Worm (Caenorhabditis elegans) whole organism, mixed stage, embryonic: ENCODE data around the gene fbxc-30.

Experiments
- M03D4.4 ChIP-seq: sonication (generic microtip); optimal IDR thresholded peaks from 2 replicates; lab custom pipeline; 2017; ENCODE audit warnings: mild to moderate bottlenecking, missing genetic modification characterization, missing compliant biosample characterization
- bed-3 ChIP-seq: fragments of 200-800 bp; sonication (Bioruptor generic); optimal IDR thresholded peaks from 3 replicates; lab custom pipeline; 2018; ENCODE audit warnings: mild to moderate bottlenecking, missing genetic modification characterization, moderate library complexity, missing compliant biosample characterization
- blmp-1 ChIP-seq: fragments of 150-350 bp; optimal IDR thresholded peaks from 2 replicates; lab custom pipeline; 2014; ENCODE audit warnings: missing biosample characterization, missing genetic modification characterization
- ceh-43 ChIP-seq: fragments of 200-800 bp; sonication (Bioruptor generic); optimal IDR thresholded peaks from 2 replicates; lab custom pipeline; 2018; ENCODE audit warnings: mild to moderate bottlenecking, missing genetic modification characterization, moderate library complexity, missing compliant biosample characterization
- ceh-83 ChIP-seq: fragments of 200-800 bp; sonication (Bioruptor generic); optimal IDR thresholded peaks from 2 replicates; lab custom pipeline; 2018; ENCODE audit warnings: mild to moderate bottlenecking, missing genetic modification characterization, missing compliant biosample characterization
- cnd-1 ChIP-seq: fragments of 200-800 bp; sonication (Bioruptor generic); optimal IDR thresholded peaks from 2 replicates; lab custom pipeline; 2018; ENCODE audit warnings: mild to moderate bottlenecking, missing genetic modification characterization, missing compliant biosample characterization
- elt-1 ChIP-seq: sonication (generic microtip); optimal IDR thresholded peaks from 2 replicates; lab custom pipeline; 2017; ENCODE audit warnings: missing genetic modification characterization, mild to moderate bottlenecking, missing compliant biosample characterization, antibody characterized with exemption, moderate library complexity, borderline replicate concordance; ENCODE audit not compliant: insufficient read depth
- elt-3 ChIP-seq: fragments of 150-350 bp; optimal IDR thresholded peaks from 2 replicates; lab custom pipeline; 2014; ENCODE audit warnings: missing biosample characterization, missing genetic modification characterization
- flh-1 ChIP-seq: fragments of 200-800 bp; sonication (Bioruptor generic); optimal IDR thresholded peaks from 2 replicates; lab custom pipeline; 2018; ENCODE audit warnings: mild to moderate bottlenecking, missing genetic modification characterization, moderate library complexity, missing compliant biosample characterization
- ham-2 ChIP-seq: fragments of 200-800 bp; sonication (Bioruptor generic); optimal IDR thresholded peaks from 2 replicates; lab custom pipeline; 2018; ENCODE audit warnings: mild to moderate bottlenecking, missing genetic modification characterization, missing compliant biosample characterization
- hlh-1 ChIP-seq: fragments of 150-350 bp; optimal IDR thresholded peaks from 2 replicates; lab custom pipeline; 2014; ENCODE audit warnings: missing biosample characterization, missing genetic modification reagents, missing genetic modification characterization
- lin-13 ChIP-seq: fragments of 150-350 bp; optimal IDR thresholded peaks from 2 replicates; lab custom pipeline; 2014; ENCODE audit warnings: missing biosample characterization, missing genetic modification characterization
- mab-5 ChIP-seq: fragments of 150-350 bp; optimal IDR thresholded peaks from 2 replicates; lab custom pipeline; 2014; ENCODE audit warnings: missing biosample characterization, missing genetic modification characterization
- mep-1 ChIP-seq: fragments of 150-350 bp; optimal IDR thresholded peaks from 2 replicates; lab custom pipeline; 2017; ENCODE audit warnings: missing biosample characterization, missing genetic modification reagents, missing genetic modification characterization, inconsistent platforms
- mls-2 ChIP-seq: sonication (generic microtip); optimal IDR thresholded peaks from 2 replicates; lab custom pipeline; 2016; ENCODE audit warnings: mild to moderate bottlenecking, missing genetic modification characterization, moderate library complexity, missing compliant biosample characterization
- nhr-12 ChIP-seq: fragments of 150-350 bp; optimal IDR thresholded peaks from 2 replicates; lab custom pipeline; 2014; ENCODE audit warnings: missing biosample characterization, missing genetic modification characterization
- nhr-2 ChIP-seq: fragments of 150-350 bp; optimal IDR thresholded peaks from 2 replicates; lab custom pipeline; 2014; ENCODE audit warnings: missing biosample characterization, missing genetic modification characterization
- nhr-237 ChIP-seq: fragments of 150-350 bp; optimal IDR thresholded peaks from 2 replicates; lab custom pipeline; 2014; ENCODE audit warnings: missing biosample characterization, missing genetic modification characterization
- nhr-28 ChIP-seq: fragments of 150-350 bp; optimal IDR thresholded peaks from 2 replicates; lab custom pipeline; 2014; ENCODE audit warnings: missing biosample characterization, missing genetic modification characterization
- pha-4 ChIP-seq: fragments of 150-350 bp; optimal IDR thresholded peaks from 2 replicates; lab custom pipeline; 2018; ENCODE audit warnings: missing biosample characterization, missing genetic modification reagents, missing genetic modification characterization
- snpc-4 ChIP-seq: fragments of 150-350 bp; optimal IDR thresholded peaks from 2 replicates; lab custom pipeline; 2014; ENCODE audit warnings: missing biosample characterization, missing genetic modification characterization
- tbx-8 ChIP-seq: fragments of 200-800 bp; sonication (Bioruptor generic); optimal IDR thresholded peaks from 2 replicates; lab custom pipeline; 2018; ENCODE audit warnings: mild to moderate bottlenecking, missing genetic modification characterization, moderate library complexity, missing compliant biosample characterization
- unc-120 ChIP-seq: sonication (generic microtip); optimal IDR thresholded peaks from 2 replicates; lab custom pipeline; 2017; ENCODE audit warnings: missing genetic modification characterization, missing compliant biosample characterization; ENCODE audit not compliant: poor library complexity, severe bottlenecking
- unc-39 ChIP-seq: fragments of 150-350 bp; optimal IDR thresholded peaks from 2 replicates; lab custom pipeline; 2014; ENCODE audit warnings: missing biosample characterization, missing genetic modification characterization
- unc-62 ChIP-seq: fragments of 150-350 bp; optimal IDR thresholded peaks from 2 replicates; lab custom pipeline; 2014; ENCODE audit warnings: missing biosample characterization, missing genetic modification reagents, missing genetic modification characterization
- zip-8 ChIP-seq: fragments of 150-350 bp; optimal IDR thresholded peaks from 2 replicates; lab custom pipeline; 2014; ENCODE audit warnings: missing biosample characterization, missing genetic modification characterization
- ztf-11 ChIP-seq: fragments of 150-350 bp; optimal IDR thresholded peaks from 2 replicates; lab custom pipeline; 2014; ENCODE audit warnings: missing biosample characterization, missing genetic modification characterization

fbxc-30 gene

DNA sequence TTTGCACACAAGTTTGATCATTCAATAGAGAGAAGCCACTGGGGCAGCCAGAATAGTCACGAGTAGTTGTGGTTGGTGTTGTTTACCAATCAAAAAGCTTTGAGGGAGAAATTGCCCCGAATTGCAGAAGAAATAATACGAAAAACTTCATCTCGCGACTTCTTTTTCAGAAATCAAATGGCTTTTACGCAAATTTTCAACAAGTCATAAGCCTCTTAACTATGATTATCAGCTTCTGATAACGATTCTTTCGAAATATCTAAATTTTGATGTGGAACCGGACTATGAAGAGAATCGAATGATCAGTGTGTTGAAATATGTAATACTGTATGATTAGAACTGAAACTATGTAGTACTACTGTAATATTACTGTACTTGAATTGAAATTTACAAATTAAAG, 2.9 kb downstream of the fbxc-30 start:
- TF ChIP-seq nhr-28 (tag; lab: Kevin White, UChicago) (no peak), zip-8 (no peak), mab-5 (tag; lab: Kevin White, UChicago) (no peak), cnd-1 (tag; lab: Kevin White, UChicago) (no peak), ztf-11 (tag; lab: Kevin White, UChicago) (no peak), flh-1 (GFP tag; lab: Kevin White, UChicago) (no peak), ceh-43 (GFP tag; lab: Kevin White, UChicago) (no peak), unc-120 (tag; lab: Kevin White, UChicago) (no peak), snpc-4 (tag; lab: Kevin White, UChicago) (no peak), hlh-1 (tag; lab: Kevin White, UChicago) (no peak)

DNA sequence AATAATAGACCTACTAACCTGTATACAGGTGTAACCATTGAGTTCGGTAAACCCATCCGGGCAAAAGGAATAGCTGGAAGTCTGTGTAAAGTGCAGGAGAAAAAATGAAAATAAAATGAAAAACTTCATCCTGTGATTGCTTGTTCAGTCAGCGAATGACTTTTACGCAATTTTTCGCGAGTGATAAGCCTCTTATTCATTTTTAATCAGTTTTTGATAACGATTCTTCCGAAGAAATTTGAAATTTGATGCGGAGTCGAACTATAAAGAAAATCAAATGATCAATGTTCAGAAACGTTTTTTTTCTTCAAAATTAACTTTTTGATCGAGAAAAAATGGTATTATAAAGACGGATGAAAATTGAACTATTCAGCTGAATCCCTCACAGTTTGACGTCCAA, 5.4 kb downstream of the fbxc-30 start:
- TF ChIP-seq flh-1 (GFP tag; lab: Kevin White, UChicago) (no peak), hlh-1 (tag; lab: Kevin White, UChicago) (no peak), ztf-11 (tag; lab: Kevin White, UChicago) (no peak), tbx-8 (GFP tag; lab: Kevin White, UChicago) (no peak), nhr-2 (tag; lab: Kevin White, UChicago) (no peak), M03D4.4 (tag; lab: Kevin White, UChicago) (no peak), mab-5 (tag; lab: Kevin White, UChicago) (no peak), elt-3 (tag; lab: Kevin White, UChicago) (no peak), nhr-28 (tag; lab: Kevin White, UChicago) (no peak), mep-1 (tag; lab: Kevin White, UChicago) (no peak), ceh-83 (no peak), nhr-237 (tag; lab: Kevin White, UChicago) (no peak), mls-2 (tag; lab: Kevin White, UChicago) (no peak), snpc-4 (tag; lab: Kevin White, UChicago) (no peak), unc-39 (no peak), zip-8 (no peak), unc-120 (tag; lab: Kevin White, UChicago) (no peak)

DNA sequence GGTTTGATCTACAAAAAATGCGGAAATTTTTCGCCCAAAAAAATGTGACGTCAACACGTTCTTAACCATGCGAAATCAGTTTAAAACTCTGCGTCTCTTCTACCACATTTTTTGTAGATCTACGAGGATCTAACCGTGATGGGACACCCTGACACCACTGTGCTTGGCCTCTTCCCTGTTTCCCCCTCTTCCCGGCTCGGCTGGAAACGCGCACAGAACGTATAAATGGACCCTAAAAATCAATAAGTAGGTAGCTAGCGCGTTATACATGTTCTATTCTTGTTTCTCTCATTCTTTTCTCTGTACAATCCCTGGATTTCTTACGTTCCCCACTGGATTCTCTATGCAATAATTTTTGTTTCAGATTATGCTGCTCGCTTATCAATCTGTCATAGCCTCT, 6.1 kb downstream of the fbxc-30 start, which contains the start of gene fbxc-28:
fbxc-28 (plus strand) TSS at position 301 of the 400 bp plus-strand sequence.
- TF ChIP-seq M03D4.4 (tag; lab: Kevin White, UChicago) (no peak), unc-62 (no peak), ham-2 (GFP tag; lab: Kevin White, UChicago) (no peak), ztf-11 (tag; lab: Kevin White, UChicago) (no peak), unc-120 (tag; lab: Kevin White, UChicago) (no peak), lin-13 (tag; lab: Kevin White, UChicago) (no peak), nhr-28 (tag; lab: Kevin White, UChicago) (no peak), nhr-12 (tag; lab: Kevin White, UChicago) (no peak), snpc-4 (tag; lab: Kevin White, UChicago) (no peak), nhr-2 (tag; lab: Kevin White, UChicago) (no peak), ceh-83 (no peak), tbx-8 (GFP tag; lab: Kevin White, UChicago) (no peak), ceh-43 (GFP tag; lab: Kevin White, UChicago) (no peak)
- TF ChIP-seq, all 35 proteins: peak for 0

DNA sequence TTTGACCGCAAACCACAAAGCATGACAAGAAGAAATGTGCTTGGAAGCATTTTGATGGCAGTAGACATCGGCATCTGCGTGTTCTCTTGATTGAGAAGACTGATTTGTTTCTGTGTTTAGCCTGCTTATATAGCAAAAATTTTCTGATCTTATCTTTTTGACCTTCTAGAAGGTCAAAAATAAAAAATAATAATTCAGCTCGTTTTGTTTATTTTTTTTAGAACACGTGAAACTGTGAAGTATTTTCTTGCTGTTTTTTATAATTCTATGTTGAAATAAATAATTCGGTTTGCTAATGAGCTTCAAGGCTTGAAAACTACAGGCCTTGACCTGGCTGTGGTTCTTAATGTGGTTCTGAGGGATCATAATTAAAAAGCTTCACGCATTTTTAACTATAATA, 9.9 kb downstream of the fbxc-30 start, which contains the start of gene R07C3.13:
R07C3.13 (minus strand) TSS at position 101 of the 400 bp plus-strand sequence.
- TF ChIP-seq bed-3 (GFP tag; lab: Kevin White, UChicago) (no peak), tbx-8 (GFP tag; lab: Kevin White, UChicago) (no peak), cnd-1 (tag; lab: Kevin White, UChicago) (no peak), ceh-43 (GFP tag; lab: Kevin White, UChicago) (no peak), mep-1 (tag; lab: Kevin White, UChicago) (no peak), zip-8 (no peak), blmp-1 (tag; lab: Kevin White, UChicago) (no peak), ceh-83 (no peak), pha-4 (tag; lab: Kevin White, UChicago) (no peak)

DNA sequence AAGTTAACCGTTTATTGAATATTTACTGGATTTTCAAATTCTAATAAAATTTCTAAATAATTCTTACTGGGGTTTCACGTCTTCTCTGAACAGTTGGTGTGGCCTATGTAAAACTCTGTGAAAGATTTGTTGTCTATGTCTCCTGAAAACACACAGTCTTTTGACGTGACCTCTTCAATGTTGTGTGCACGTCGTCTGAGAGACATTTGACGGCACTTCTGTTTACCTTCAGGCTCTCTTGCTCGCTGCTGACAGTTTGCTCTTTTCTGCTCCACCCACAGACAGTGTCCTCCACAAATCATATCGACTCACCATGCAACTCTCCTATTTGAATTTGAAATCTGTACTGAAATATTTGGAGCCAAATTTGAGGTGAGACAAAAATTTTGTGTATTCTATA, 13.4 kb downstream of the fbxc-30 start, which contains the start of gene fbxc-34:
fbxc-34 (plus strand) TSS at position 301 of the 400 bp plus-strand sequence.
- TF ChIP-seq hlh-1 (tag; lab: Kevin White, UChicago): peak; percentile 33

DNA sequence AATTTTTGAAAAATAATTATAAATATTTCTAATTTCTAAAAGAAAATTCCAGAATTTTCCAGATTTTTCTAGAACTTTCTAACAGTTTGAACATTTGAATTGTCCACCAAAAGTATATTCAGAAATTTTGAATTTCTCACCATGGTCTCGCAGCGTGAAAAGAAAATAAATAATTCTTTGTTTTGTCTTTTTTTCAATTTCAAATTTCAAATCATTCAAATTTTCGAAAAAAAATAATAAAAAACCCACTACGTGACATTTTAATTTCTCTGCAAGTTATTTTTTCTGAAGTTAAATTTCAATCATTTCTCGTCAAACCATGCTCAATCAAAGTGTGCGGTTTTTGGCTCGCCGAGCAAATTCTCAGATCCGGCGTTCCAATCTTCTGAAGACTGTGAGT, 15.3 kb downstream of the fbxc-30 start, which contains the start of gene acs-15:
acs-15 (plus strand) TSS at position 301 of the 400 bp plus-strand sequence.
- no peak for TF ChIP-seq cnd-1 (tag; lab: Kevin White, UChicago)
- TF ChIP-seq unc-120 (tag; lab: Kevin White, UChicago): no peak
- TF ChIP-seq M03D4.4 (tag; lab: Kevin White, UChicago): no peak
- no peak for TF ChIP-seq elt-1
